Fruit fly (Drosophila melanogaster) whole organism, embryonic: ENCODE results near the gene CG33489.

Experiments
- Awh ChIP-seq: fragments of 200-800 bp; sonication (Bioruptor generic); IDR thresholded peaks from 2 replicates; pipeline ENCODE4, ENCODE4 v1.3.6; 2022; ENCODE audit warnings: missing biosample characterization, missing genetic modification characterization
- CG10959 ChIP-seq: fragments of 200-800 bp; sonication (Bioruptor generic); IDR thresholded peaks from 2 replicates; pipeline ENCODE4 v1.3.6; 2022; ENCODE audit warnings: missing biosample characterization, missing genetic modification characterization
- CG12744 ChIP-seq: fragments of 200-800 bp; sonication (Bioruptor generic); optimal IDR thresholded peaks from 2 replicates; lab custom pipeline; 2016; ENCODE audit warnings: missing biosample characterization, missing genetic modification characterization
- CG15269 ChIP-seq: fragments of 200-800 bp; sonication (Bioruptor generic); optimal IDR thresholded peaks from 2 replicates; lab custom pipeline; 2018; ENCODE audit warnings: missing biosample characterization, mild to moderate bottlenecking, missing genetic modification characterization, moderate library complexity
- CG16815 ChIP-seq: fragments of 200-800 bp; sonication (Bioruptor generic); optimal IDR thresholded peaks from 3 replicates; lab custom pipeline; 2017; ENCODE audit warnings: missing biosample characterization, mild to moderate bottlenecking, missing genetic modification characterization
- CG17829 ChIP-seq: fragments of 200-800 bp; optimal IDR thresholded peaks from 2 replicates; lab custom pipeline; 2019; ENCODE audit warnings: missing biosample characterization, mild to moderate bottlenecking, missing genetic modification characterization, moderate library complexity
- CG1792 ChIP-seq: fragments of 200-800 bp; sonication (Bioruptor generic); optimal IDR thresholded peaks from 2 replicates; lab custom pipeline; 2016; ENCODE audit warnings: missing biosample characterization, missing genetic modification characterization
- CG2712 ChIP-seq: fragments of 200-800 bp; optimal IDR thresholded peaks from 3 replicates; lab custom pipeline; 2019; ENCODE audit warnings: missing biosample characterization, mild to moderate bottlenecking, missing genetic modification characterization, moderate library complexity
- CG3163 ChIP-seq: fragments of 200-800 bp; sonication (Bioruptor generic); optimal IDR thresholded peaks from 3 replicates; lab custom pipeline; 2016; ENCODE audit warnings: missing biosample characterization, missing genetic modification characterization
- CG4282 ChIP-seq: fragments of 200-800 bp; sonication (Bioruptor generic); optimal IDR thresholded peaks from 2 replicates; lab custom pipeline; 2016; ENCODE audit warnings: missing biosample characterization, missing genetic modification characterization
- CG4424 ChIP-seq: fragments of 200-800 bp; sonication (Bioruptor generic); optimal IDR thresholded peaks from 3 replicates; lab custom pipeline; 2016; ENCODE audit warnings: missing biosample characterization, missing genetic modification characterization
- CG6272 ChIP-seq: fragments of 200-800 bp; sonication (Bioruptor generic); IDR thresholded peaks from 2 replicates; pipeline ENCODE4 v1.3.6; 2022; ENCODE audit warnings: missing biosample characterization, missing genetic modification characterization
- CG6689 ChIP-seq: fragments of 200-800 bp; sonication (Bioruptor generic); IDR thresholded peaks from 2 replicates; pipeline ENCODE4 v1.3.6; 2022; ENCODE audit warnings: missing biosample characterization, missing genetic modification characterization
- Deaf1 ChIP-seq: fragments of 200-800 bp; optimal IDR thresholded peaks from 3 replicates; lab custom pipeline; 2019; ENCODE audit warnings: missing biosample characterization, mild to moderate bottlenecking, missing genetic modification characterization, moderate library complexity
- Drgx ChIP-seq: fragments of 200-800 bp; sonication (Bioruptor generic); IDR thresholded peaks from 2 replicates; pipeline ENCODE4 v1.3.6; 2022; ENCODE audit warnings: missing biosample characterization, missing genetic modification characterization
- Ets65A ChIP-seq: fragments of 200-800 bp; sonication (Bioruptor generic); peaks from one replicate; lab custom pipeline; 2016; ENCODE audit warnings: missing biosample characterization, missing genetic modification characterization
- HHEX ChIP-seq: fragments of 200-800 bp; sonication (Bioruptor generic); optimal IDR thresholded peaks from 3 replicates; lab custom pipeline; 2017; ENCODE audit warnings: missing biosample characterization, mild to moderate bottlenecking, missing genetic modification characterization, missing genetic modification reagents
- Hand ChIP-seq: fragments of 200-800 bp; sonication (Bioruptor generic); optimal IDR thresholded peaks from 2 replicates; lab custom pipeline; 2017; ENCODE audit warnings: mild to moderate bottlenecking, missing biosample characterization, missing genetic modification reagents, missing genetic modification characterization
- Hr39 ChIP-seq: fragments of >200 bp; optimal IDR thresholded peaks from 2 replicates; lab custom pipeline; 2017
- Hr51 ChIP-seq, 2 experiments: fragments of 200-800 bp; sonication (Bioruptor generic); optimal IDR thresholded peaks; 2 replicates in 1 of 2; 3 replicates in 1 of 2; lab custom pipeline; 2016 to 2018; ENCODE audit warnings: missing biosample characterization in 2 of 2, missing genetic modification characterization in 2 of 2, mild to moderate bottlenecking in 1 of 2, moderate library complexity in 1 of 2
- Hr78 ChIP-seq, 2 experiments: fragments of 200-800 bp in 1 of 2; fragments of >200 bp in 1 of 2; sonication (Bioruptor generic) in 1 of 2; optimal IDR thresholded peaks; 2 replicates each; lab custom pipeline; 2017 to 2019; ENCODE audit warnings: missing biosample characterization in 2 of 2, missing genetic modification characterization in 2 of 2, mild to moderate bottlenecking in 1 of 2, moderate library complexity in 1 of 2
- Med ChIP-seq: fragments of 200-800 bp; sonication (Bioruptor generic); peaks from one replicate; lab custom pipeline; 2016; ENCODE audit warnings: missing biosample characterization, missing genetic modification characterization, mild to moderate bottlenecking, inconsistent platforms, moderate library complexity
- NFAT ChIP-seq: fragments of 200-800 bp; sonication (Bioruptor generic); IDR thresholded peaks from 2 replicates; pipeline ENCODE4 v1.3.6; 2022; ENCODE audit warnings: missing biosample characterization, missing genetic modification characterization
- NfI ChIP-seq: fragments of 200-800 bp; sonication (Bioruptor generic); optimal IDR thresholded peaks from 3 replicates; lab custom pipeline; 2018; ENCODE audit warnings: missing biosample characterization, mild to moderate bottlenecking, missing genetic modification characterization, moderate library complexity
- Poxn ChIP-seq: fragments of 200-800 bp; sonication (Bioruptor generic); IDR thresholded peaks from 2 replicates; pipeline ENCODE4 v1.3.6; 2022; ENCODE audit warnings: missing biosample characterization, missing genetic modification characterization
- Sin3A ChIP-seq: fragments of >200 bp; optimal IDR thresholded peaks from 2 replicates; lab custom pipeline; 2018
- Xrp1 ChIP-seq: fragments of 200-800 bp; sonication (Bioruptor generic); IDR thresholded peaks from 2 replicates; pipeline ENCODE4 v1.3.6; 2022; ENCODE audit warnings: missing biosample characterization, missing genetic modification characterization
- aop ChIP-seq: fragments of 200-800 bp; sonication (Bioruptor generic); IDR thresholded peaks from 2 replicates; pipeline ENCODE4 v1.3.6; 2022; ENCODE audit warnings: missing biosample characterization, missing genetic modification characterization
- ara ChIP-seq: fragments of 200-800 bp; sonication (Bioruptor generic); IDR thresholded peaks from 2 replicates; pipeline ENCODE4 v1.3.6; 2022; ENCODE audit warnings: missing biosample characterization, missing genetic modification characterization
- br ChIP-seq: fragments of >200 bp; optimal IDR thresholded peaks from 2 replicates; lab custom pipeline; 2017
- ci ChIP-seq: fragments of 200-800 bp; sonication (Bioruptor generic); IDR thresholded peaks from 3 replicates; pipeline ENCODE4 v1.3.6; 2022; ENCODE audit warnings: missing biosample characterization, missing genetic modification characterization
- corto ChIP-seq: fragments of 200-800 bp; sonication (Bioruptor generic); optimal IDR thresholded peaks from 2 replicates; lab custom pipeline; 2016; ENCODE audit warnings: missing biosample characterization, mild to moderate bottlenecking, missing genetic modification characterization, moderate library complexity
- crol ChIP-seq: fragments of 200-800 bp; sonication (Bioruptor generic); IDR thresholded peaks from 2 replicates; pipeline ENCODE4 v1.3.6; 2022; ENCODE audit warnings: missing biosample characterization, missing genetic modification characterization
- danr ChIP-seq: fragments of 200-800 bp; sonication (Bioruptor generic); IDR thresholded peaks from 2 replicates; pipeline ENCODE4 v1.3.6; 2022; ENCODE audit warnings: missing biosample characterization, missing genetic modification characterization
- dmrt11E ChIP-seq: fragments of 200-800 bp; sonication (Bioruptor generic); optimal IDR thresholded peaks from 3 replicates; lab custom pipeline; 2018; ENCODE audit warnings: missing biosample characterization, mild to moderate bottlenecking, missing genetic modification characterization, moderate library complexity
- hth ChIP-seq: fragments of >200 bp; optimal IDR thresholded peaks from 2 replicates; lab custom pipeline; 2017; ENCODE audit warnings: inconsistent platforms
- knrl ChIP-seq: fragments of 200-800 bp; sonication (Bioruptor generic); IDR thresholded peaks from 3 replicates; pipeline ENCODE4 v1.3.6; 2022; ENCODE audit warnings: missing biosample characterization, missing genetic modification characterization; ENCODE audit not compliant: partially characterized antibody
- lov ChIP-seq, 2 experiments: fragments of 200-800 bp in 1 of 2; fragments of >200 bp in 1 of 2; sonication (Bioruptor generic) in 1 of 2; IDR thresholded peaks in 1 of 2; optimal IDR thresholded peaks in 1 of 2; 2 replicates in 1 of 2; 3 replicates in 1 of 2; pipeline versions ENCODE4 v1.3.6 to Lab custom; 2017 to 2022; ENCODE audit warnings: missing biosample characterization in 1 of 2, missing genetic modification characterization in 1 of 2
- otp ChIP-seq: fragments of 200-800 bp; sonication (Bioruptor generic); IDR thresholded peaks from 3 replicates; pipeline ENCODE4, ENCODE4 v1.3.6; 2022; ENCODE audit warnings: missing biosample characterization, missing genetic modification characterization
- pum ChIP-seq: fragments of 200-800 bp; sonication (Bioruptor generic); optimal IDR thresholded peaks from 2 replicates; lab custom pipeline; 2016; ENCODE audit warnings: missing biosample characterization, missing genetic modification characterization
- run ChIP-seq: fragments of 200-800 bp; sonication (Bioruptor generic); optimal IDR thresholded peaks from 3 replicates; lab custom pipeline; 2018; ENCODE audit warnings: missing biosample characterization, mild to moderate bottlenecking, missing genetic modification characterization
- sim ChIP-seq: fragments of 200-800 bp; sonication (Bioruptor generic); IDR thresholded peaks from 2 replicates; pipeline ENCODE4 v1.3.6; 2022; ENCODE audit warnings: missing biosample characterization, missing genetic modification characterization
- so ChIP-seq: fragments of 200-800 bp; sonication (Bioruptor generic); IDR thresholded peaks from 3 replicates; pipeline ENCODE4 v1.3.6; 2022; ENCODE audit warnings: missing biosample characterization, missing genetic modification characterization
- sob ChIP-seq: fragments of 200-800 bp; sonication (Bioruptor generic); IDR thresholded peaks from 2 replicates; pipeline ENCODE4 v1.3.6; 2022; ENCODE audit warnings: missing biosample characterization, missing genetic modification characterization
- tin ChIP-seq: fragments of 200-800 bp; sonication (Bioruptor generic); optimal IDR thresholded peaks from 3 replicates; lab custom pipeline; 2016; ENCODE audit warnings: missing biosample characterization, missing genetic modification characterization
- twi ChIP-seq: fragments of 200-800 bp; optimal IDR thresholded peaks from 2 replicates; lab custom pipeline; 2019; ENCODE audit warnings: missing biosample characterization, mild to moderate bottlenecking, missing genetic modification characterization, moderate library complexity
- usp ChIP-seq: fragments of >200 bp; optimal IDR thresholded peaks from 2 replicates; lab custom pipeline; 2017; ENCODE audit warnings: missing biosample characterization, missing genetic modification characterization
- vvl ChIP-seq: fragments of 200-800 bp; sonication (Bioruptor generic); IDR thresholded peaks from 2 replicates; pipeline ENCODE4 v1.3.6; 2022; ENCODE audit warnings: missing biosample characterization, missing genetic modification characterization
- yki ChIP-seq: fragments of >200 bp; optimal IDR thresholded peaks from 3 replicates; lab custom pipeline; 2018

Gene CG33489

dm6 chr3L:11550359-11551056 lies 26.3 kb downstream of the CG33489 start (continued):
- TF ChIP-seq twi (tag; lab: Kevin White, UChicago) (no peak), yki (no peak), NFAT (0 out of 2 replicates have a peak, but pooled peaks have one; percentile 6), NfI (GFP tag; lab: Kevin White, UChicago) (no peak), Hr78 (GFP tag; optimal IDR thresholded peaks at IDR 0.05; lab: Kevin White, UChicago) (peak in 1 of 2 experiments; percentile 49), pum (GFP tag; lab: Kevin White, UChicago) (no peak), usp (GFP tag; lab: Kevin White, UChicago) (no peak), Poxn (no peak), vvl (GFP tag; lab: Robert Waterston, UW) (no peak), dmrt11E (tag; lab: Kevin White, UChicago) (no peak)

- TF ChIP-seq Drgx (GFP tag; lab: Robert Waterston, UW), result 0 out of 2 replicates have a peak, but pooled peaks have one; percentile 28
- TF ChIP-seq sob (GFP tag; lab: Robert Waterston, UW), result no peak
- no peak for TF ChIP-seq CG2712
- TF ChIP-seq HHEX (GFP tag; lab: Kevin White, UChicago), result no peak
- TF ChIP-seq CG17829 (tag; lab: Kevin White, UChicago), result no peak
- TF ChIP-seq Hr39, result peak; percentile 74
- TF ChIP-seq hth, result no peak
- TF ChIP-seq ci (GFP tag; lab: Robert Waterston, UW), result 0 out of 3 replicates have a peak, but pooled peaks have one; percentile 24
Measured at dm6 chr3L:11549432-11549831, 27.4 kb downstream of the CG33489 start.

- TF ChIP-seq so (GFP tag; lab: Robert Waterston, UW) (0 out of 3 replicates have a peak, but pooled peaks have one; percentile 60), CG4282 (no peak), Hand (GFP tag; lab: Kevin White, UChicago) (no peak), corto (GFP tag; lab: Kevin White, UChicago) (no peak), NfI (GFP tag; lab: Kevin White, UChicago) (no peak), otp (GFP tag; lab: Robert Waterston, UW) (no peak), Hr51 (GFP tag; optimal IDR thresholded peaks at IDR 0.05; lab: Kevin White, UChicago) (no peak), CG4424 (GFP tag; lab: Kevin White, UChicago) (no peak), run (tag; lab: Kevin White, UChicago) (no peak), lov (optimal IDR thresholded peaks at IDR 0.05; lab: Kevin White, UChicago) (no peak), lov (GFP tag; IDR thresholded peaks at IDR 0.05; lab: Robert Waterston, UW) (0 out of 3 replicates have a peak, but pooled peaks have one; percentile 33), aop (GFP tag; lab: Robert Waterston, UW) (no peak), danr (GFP tag; lab: Robert Waterston, UW) (no peak), CG12744 (GFP tag; lab: Kevin White, UChicago) (no peak), usp (GFP tag; lab: Kevin White, UChicago) (no peak), CG16815 (GFP tag; lab: Kevin White, UChicago) (no peak), Ets65A (peak; percentile 52), CG1792 (no peak), sim (no peak), Deaf1 (tag; lab: Kevin White, UChicago) (no peak), Med (GFP tag; lab: Kevin White, UChicago) (peak; percentile 16), br (no peak), Xrp1 (no peak), knrl (GFP tag; lab: Robert Waterston, UW) (no peak), CG6272 (GFP tag; lab: Robert Waterston, UW) (no peak), crol (GFP tag; lab: Robert Waterston, UW) (peak; percentile 27; the same call in 1 of the 2 replicates), CG3163 (no peak), Awh (GFP tag; lab: Robert Waterston, UW) (peak; percentile 18; the same call in 1 of the 2 replicates), CG10959 (no peak), ara (GFP tag; lab: Robert Waterston, UW) (peak; percentile 25; the same call in 1 of the 2 replicates), tin (GFP tag; lab: Kevin White, UChicago) (no peak), CG15269 (no peak), Sin3A (lab: Kevin White, UChicago) (no peak), CG6689 (GFP tag; lab: Robert Waterston, UW) (no peak)
Measured at dm6 chr3L:11548009-11548408, 28.8 kb downstream of the CG33489 start.
